Worm (Caenorhabditis elegans) whole organism, L4/young adult: ENCODE results near the gene R10E8.3.
"Not testable (repeated sequence)": the region's sequence is repeated elsewhere in the genome, so short reads cannot be mapped to it uniquely, and the experiment has no call there.

Experiments used
- dao-5 ChIP-seq: sonication (generic microtip); optimal IDR thresholded peaks from 2 replicates; lab custom pipeline; 2016; ENCODE audit warnings: missing genotype, missing genetic modification characterization, moderate library complexity, missing compliant biosample characterization
- him-1 ChIP-seq: sonication (generic microtip); optimal IDR thresholded peaks from 2 replicates; lab custom pipeline; 2016; ENCODE audit warnings: missing genotype, missing genetic modification reagents, missing genetic modification characterization, missing compliant biosample characterization

ce11 chrV:18216784-18217183, 19.8 kb downstream of the R10E8.3 start, which contains the start of gene F16H6.9:
- TF ChIP-seq him-1 (tag; lab: Kevin White, UChicago); dao-5: not testable (repeated sequence)
